Worm (Caenorhabditis elegans) whole organism, late embryonic: ENCODE results near the gene gad-2.
"Not testable (repeated sequence)": the region's sequence is repeated elsewhere in the genome, so short reads cannot be mapped to it uniquely, and the experiment has no call there.

Experiments
- C38D4.7 ChIP-seq: fragments of 200-800 bp; sonication (Bioruptor generic); optimal IDR thresholded peaks from 2 replicates; lab custom pipeline; 2018; ENCODE audit warnings: mild to moderate bottlenecking, missing genetic modification characterization, moderate library complexity, missing compliant biosample characterization
- F13H6.1 ChIP-seq: sonication (generic microtip); optimal IDR thresholded peaks from 2 replicates; lab custom pipeline; 2016; ENCODE audit warnings: missing genetic modification characterization, missing compliant biosample characterization
- ama-1 ChIP-seq: fragments of 150-350 bp; optimal IDR thresholded peaks from 2 replicates; lab custom pipeline; 2014
- ceh-18 ChIP-seq: sonication (generic microtip); optimal IDR thresholded peaks from 2 replicates; lab custom pipeline; 2016; ENCODE audit warnings: missing genetic modification characterization, missing compliant biosample characterization
- ceh-30 ChIP-seq: fragments of 150-350 bp; optimal IDR thresholded peaks from 2 replicates; lab custom pipeline; 2014; ENCODE audit warnings: missing biosample characterization, missing genetic modification characterization
- ceh-48 ChIP-seq: sonication (generic microtip); optimal IDR thresholded peaks from 2 replicates; lab custom pipeline; 2016; ENCODE audit warnings: missing genetic modification characterization, inconsistent platforms, missing compliant biosample characterization
- ceh-9 ChIP-seq: sonication (generic microtip); optimal IDR thresholded peaks from 2 replicates; lab custom pipeline; 2016; ENCODE audit warnings: mild to moderate bottlenecking, missing genetic modification characterization, inconsistent platforms, missing compliant biosample characterization
- elt-2 ChIP-seq: sonication (generic microtip); optimal IDR thresholded peaks from 2 replicates; lab custom pipeline; 2016; ENCODE audit warnings: missing genetic modification reagents, missing genetic modification characterization, missing compliant biosample characterization
- elt-4 ChIP-seq: sonication (generic microtip); optimal IDR thresholded peaks from 2 replicates; lab custom pipeline; 2016; ENCODE audit warnings: missing genetic modification characterization, missing compliant biosample characterization
- fax-1 ChIP-seq: sonication (generic microtip); optimal IDR thresholded peaks from 2 replicates; lab custom pipeline; 2016; ENCODE audit warnings: missing genotype, missing genetic modification characterization, missing compliant biosample characterization
- fkh-6 ChIP-seq: sonication (generic microtip); optimal IDR thresholded peaks from 2 replicates; lab custom pipeline; 2016; ENCODE audit warnings: missing genetic modification characterization, missing compliant biosample characterization
- hlh-15 ChIP-seq: sonication (generic microtip); optimal IDR thresholded peaks from 2 replicates; lab custom pipeline; 2016; ENCODE audit warnings: missing genetic modification characterization, missing compliant biosample characterization
- hlh-30 ChIP-seq: sonication (generic microtip); optimal IDR thresholded peaks from 2 replicates; lab custom pipeline; 2017; ENCODE audit warnings: antibody characterized with exemption, missing genetic modification characterization, missing compliant biosample characterization; ENCODE audit not compliant: insufficient read depth
- hlh-6 ChIP-seq: sonication (generic microtip); optimal IDR thresholded peaks from 2 replicates; lab custom pipeline; 2016; ENCODE audit warnings: missing genotype, missing genetic modification characterization, missing compliant biosample characterization
- hlh-8 ChIP-seq: sonication (generic microtip); optimal IDR thresholded peaks from 2 replicates; lab custom pipeline; 2016; ENCODE audit warnings: missing genotype, missing genetic modification characterization, missing compliant biosample characterization
- lim-6 ChIP-seq: sonication (generic microtip); optimal IDR thresholded peaks from 2 replicates; lab custom pipeline; 2016; ENCODE audit warnings: missing genetic modification characterization, missing compliant biosample characterization
- mec-3 ChIP-seq: sonication (generic microtip); optimal IDR thresholded peaks from 2 replicates; lab custom pipeline; 2016; ENCODE audit warnings: borderline replicate concordance, missing genetic modification characterization, missing compliant biosample characterization
- nfya-1 ChIP-seq: sonication (generic microtip); optimal IDR thresholded peaks from 2 replicates; lab custom pipeline; 2017; ENCODE audit warnings: missing genetic modification characterization, mild to moderate bottlenecking, missing compliant biosample characterization, antibody characterized with exemption, moderate library complexity
- odd-2 ChIP-seq: sonication (generic microtip); optimal IDR thresholded peaks from 2 replicates; lab custom pipeline; 2017; ENCODE audit warnings: antibody characterized with exemption, mild to moderate bottlenecking, missing genetic modification characterization, missing compliant biosample characterization
- pag-3 ChIP-seq: sonication (generic microtip); optimal IDR thresholded peaks from 2 replicates; lab custom pipeline; 2016; ENCODE audit warnings: missing compliant biosample characterization, missing genetic modification characterization, borderline replicate concordance
- pha-2 ChIP-seq: sonication (generic microtip); optimal IDR thresholded peaks from 2 replicates; lab custom pipeline; 2017; ENCODE audit warnings: mild to moderate bottlenecking, missing genetic modification characterization, missing compliant biosample characterization
- pha-4 ChIP-seq: fragments of 150-350 bp; optimal IDR thresholded peaks from 2 replicates; lab custom pipeline; 2018; ENCODE audit warnings: missing biosample characterization, missing genetic modification reagents, missing genetic modification characterization
- pqm-1 ChIP-seq: sonication (generic microtip); optimal IDR thresholded peaks from 2 replicates; lab custom pipeline; 2016; ENCODE audit warnings: missing genetic modification characterization, missing compliant biosample characterization
- pros-1 ChIP-seq: fragments of 150-350 bp; optimal IDR thresholded peaks from 2 replicates; lab custom pipeline; 2014; ENCODE audit warnings: missing biosample characterization, missing genetic modification reagents, missing genetic modification characterization
- sox-2 ChIP-seq: fragments of 200-800 bp; sonication (Bioruptor generic); IDR thresholded peaks from 2 replicates; pipeline ENCODE4 v1.3.6; 2022; ENCODE audit warnings: missing genetic modification reagents, missing genetic modification characterization, missing compliant biosample characterization
- syd-9 ChIP-seq: sonication (generic microtip); optimal IDR thresholded peaks from 2 replicates; lab custom pipeline; 2016; ENCODE audit warnings: mild to moderate bottlenecking, missing genetic modification characterization, moderate library complexity, missing compliant biosample characterization
- tbx-2 ChIP-seq: sonication (generic microtip); optimal IDR thresholded peaks from 2 replicates; lab custom pipeline; 2016; ENCODE audit warnings: missing genetic modification characterization, missing compliant biosample characterization
- ttx-3 ChIP-seq: sonication (generic microtip); optimal IDR thresholded peaks from 2 replicates; lab custom pipeline; 2016; ENCODE audit warnings: missing genetic modification reagents, missing genetic modification characterization, missing compliant biosample characterization
- unc-42 ChIP-seq: sonication (generic microtip); optimal IDR thresholded peaks from 2 replicates; lab custom pipeline; 2016; ENCODE audit warnings: missing genotype, missing genetic modification characterization, missing compliant biosample characterization
- unc-55 ChIP-seq: sonication (generic microtip); optimal IDR thresholded peaks from 2 replicates; lab custom pipeline; 2017; ENCODE audit warnings: missing biosample characterization, missing genetic modification reagents, missing genetic modification characterization
- unc-86 ChIP-seq: sonication (generic microtip); optimal IDR thresholded peaks from 2 replicates; lab custom pipeline; 2016; ENCODE audit warnings: missing genetic modification characterization, missing compliant biosample characterization

Gene gad-2

DNA sequence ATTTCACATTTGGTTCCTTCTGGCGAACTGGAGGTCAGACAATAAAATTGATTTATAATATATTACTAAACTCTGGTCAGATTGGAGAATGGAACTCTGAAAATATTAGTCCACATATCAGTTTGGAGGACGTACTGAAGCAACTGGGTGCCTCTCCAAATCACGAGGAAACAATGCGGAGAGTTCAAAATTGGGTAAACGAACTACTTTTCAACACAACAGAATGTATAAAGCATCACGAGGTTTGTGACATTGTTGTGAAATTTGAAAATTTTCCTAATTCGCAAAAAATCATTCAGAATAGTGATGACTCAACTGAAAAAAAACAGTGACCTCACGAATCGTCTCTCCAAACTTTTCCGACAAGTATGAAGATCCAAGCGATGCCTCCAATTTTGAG lies at the start of gene gad-2:
gad-2 (plus strand) TSS at position 301 of the 400 bp plus-strand sequence.
- TF ChIP-seq unc-86 (tag; lab: Kevin White, UChicago) (no peak), hlh-15 (tag; lab: Kevin White, UChicago) (no peak), F13H6.1 (no peak)

DNA sequence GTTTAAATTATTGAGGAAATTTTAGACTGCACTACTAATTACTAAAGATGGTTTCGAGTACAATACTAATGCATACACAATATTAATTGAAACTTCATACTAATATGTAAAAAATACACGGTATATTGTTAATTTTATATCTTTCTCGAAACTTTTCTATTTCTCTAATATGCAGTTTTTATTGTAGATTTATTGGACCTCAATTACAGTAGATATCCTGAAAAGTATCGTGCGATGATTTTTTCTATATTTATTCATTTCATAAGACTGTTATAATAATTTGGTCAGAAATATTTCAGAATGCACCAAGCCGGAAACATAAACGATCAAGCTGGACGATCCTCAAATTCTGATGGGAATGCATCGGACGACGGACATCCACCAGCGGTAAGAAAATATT lies 49.5 kb upstream of the gad-2 start, which contains the start of gene C07D8.5:
C07D8.5 (plus strand) TSS at position 301 of the 400 bp plus-strand sequence.
- no peak for TF ChIP-seq lim-6
- TF ChIP-seq hlh-6 = no peak
- TF ChIP-seq nfya-1 (tag; lab: Kevin White, UChicago) = no peak
- TF ChIP-seq ceh-30 (tag; lab: Kevin White, UChicago) = no peak
- no peak for TF ChIP-seq pros-1
- TF ChIP-seq pqm-1 (tag; lab: Kevin White, UChicago) = no peak
- no peak for TF ChIP-seq pha-2 (tag; lab: Kevin White, UChicago)
- TF ChIP-seq odd-2 = no peak
- no peak for TF ChIP-seq fax-1 (tag; lab: Kevin White, UChicago)
- TF ChIP-seq ceh-9 (tag; lab: Kevin White, UChicago) = no peak
- TF ChIP-seq elt-4 (tag; lab: Kevin White, UChicago) = no peak
- TF ChIP-seq hlh-30 (tag; lab: Kevin White, UChicago) = no peak

DNA sequence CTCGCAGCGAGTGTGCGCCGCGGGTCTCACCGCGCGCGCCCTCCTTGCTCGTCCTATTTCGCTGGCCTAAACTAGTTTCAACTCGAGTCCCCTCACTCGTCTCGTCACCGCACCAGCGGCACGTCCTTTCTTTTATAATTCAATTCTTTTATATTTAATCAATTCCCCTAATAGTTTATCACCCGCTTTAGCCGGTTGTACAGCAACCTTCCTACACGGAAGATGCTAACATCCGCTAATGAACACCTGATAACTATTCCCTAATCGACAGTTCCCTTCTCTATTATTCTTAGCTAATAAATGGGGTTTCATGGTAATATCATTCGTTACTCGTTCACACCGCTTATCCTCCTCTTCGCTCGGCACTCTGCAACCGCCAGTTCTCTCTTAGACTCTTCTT lies 28.0 kb upstream of the gad-2 start, which contains the start of gene C56G3.2:
C56G3.2 (plus strand) TSS at position 301 of the 400 bp plus-strand sequence.
- TF ChIP-seq unc-55 (GFP tag; lab: Kevin White, UChicago); mec-3 (tag; lab: Kevin White, UChicago); ama-1 (lab: Kevin White, UChicago): not testable (repeated sequence)

DNA sequence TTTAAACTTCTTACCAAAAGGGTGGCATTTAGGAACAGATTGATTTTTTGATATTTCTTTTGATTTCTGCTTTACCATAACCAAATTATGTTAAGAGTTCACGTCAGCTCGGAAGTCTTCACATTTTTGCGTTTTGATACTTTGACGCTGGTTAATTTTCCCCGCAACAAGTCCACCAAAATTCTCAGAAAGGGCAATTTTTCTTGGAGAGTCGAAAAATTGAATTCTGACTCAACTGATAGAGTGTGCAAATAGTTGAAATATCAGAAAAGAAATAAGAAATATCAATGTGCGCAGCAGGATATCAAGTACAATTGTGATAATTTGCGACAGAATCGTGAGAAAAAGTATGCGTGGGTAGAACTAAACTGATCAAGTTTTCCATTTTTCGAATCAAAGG lies 23.5 kb upstream of the gad-2 start:
- no peak for TF ChIP-seq ttx-3 (tag; lab: Kevin White, UChicago)
- TF ChIP-seq ceh-48 (tag; lab: Kevin White, UChicago) = no peak
- TF ChIP-seq elt-2 = no peak
- no peak for TF ChIP-seq hlh-8 (tag; lab: Kevin White, UChicago)
- no peak for TF ChIP-seq pros-1
- no peak for TF ChIP-seq pag-3 (tag; lab: Kevin White, UChicago)

DNA sequence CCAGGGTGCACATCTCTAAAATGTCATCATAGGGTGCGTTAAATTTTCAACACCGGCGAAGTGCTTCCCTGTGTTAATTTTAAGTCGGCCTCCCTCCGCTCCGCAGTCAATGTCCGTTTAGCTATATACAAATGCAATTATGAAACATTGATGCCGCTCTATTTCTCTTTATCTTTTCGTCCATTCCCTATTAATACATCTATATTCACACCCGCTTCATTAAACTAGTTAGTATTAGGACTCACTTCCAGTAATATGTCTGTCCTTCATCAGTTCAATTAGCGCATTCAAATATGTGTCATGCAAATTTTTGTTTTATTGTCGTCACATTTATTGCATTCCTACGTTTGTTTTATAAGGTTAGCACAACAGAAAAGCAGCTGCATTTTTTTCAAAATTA lies 21.3 kb upstream of the gad-2 start:
- TF ChIP-seq pha-4 (tag; lab: Kevin White, UChicago) (no peak), unc-42 (tag; lab: Kevin White, UChicago) (peak; percentile 68), sox-2 (no peak), tbx-2 (no peak), pag-3 (tag; lab: Kevin White, UChicago) (no peak), syd-9 (tag; lab: Kevin White, UChicago) (no peak), C38D4.7 (no peak)

DNA sequence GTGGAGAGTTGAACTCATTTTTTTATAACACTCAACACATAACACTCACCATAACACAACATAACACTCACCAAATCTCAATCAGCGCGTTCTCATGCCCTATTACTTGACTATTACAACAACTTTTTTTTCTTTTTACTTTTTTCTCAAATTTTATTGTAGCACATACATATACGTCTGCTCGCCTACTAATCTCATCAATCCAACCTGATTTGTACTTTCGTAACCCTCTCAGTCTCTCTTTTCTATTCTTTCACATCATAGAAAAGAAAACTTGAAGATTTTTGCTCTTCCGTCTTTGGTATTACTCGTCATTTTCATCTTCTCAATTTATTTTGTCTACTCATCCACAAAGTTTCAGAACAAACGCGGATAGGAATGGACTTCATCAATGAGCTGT lies 16.3 kb upstream of the gad-2 start, which contains the start of gene npr-8:
npr-8 (plus strand) TSS at position 362 of the 400 bp plus-strand sequence.
- TF ChIP-seq fkh-6 (tag; lab: Kevin White, UChicago) (no peak), unc-42 (tag; lab: Kevin White, UChicago) (peak; percentile 5)

DNA sequence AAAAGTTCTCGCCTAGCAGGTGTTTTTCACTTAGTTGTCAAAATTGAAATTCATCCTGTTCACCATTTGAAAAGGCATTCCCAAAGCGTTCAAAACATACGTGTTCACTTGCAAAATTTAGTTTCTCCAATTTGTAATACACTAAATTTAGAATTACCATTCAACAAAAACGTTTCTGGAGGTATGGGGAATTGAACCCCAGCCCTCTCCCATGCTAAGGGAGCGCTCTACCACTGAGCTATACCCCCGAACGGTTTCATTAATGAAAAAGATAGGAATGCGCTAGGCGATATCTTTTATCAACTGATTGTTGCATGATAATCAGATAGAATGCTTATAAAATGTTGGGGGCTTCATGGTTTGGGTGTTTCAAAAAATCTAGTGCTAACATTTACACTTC lies 14.7 kb upstream of the gad-2 start:
- TF ChIP-seq ceh-18 (tag; lab: Kevin White, UChicago) = no peak
- no peak for TF ChIP-seq fax-1 (tag; lab: Kevin White, UChicago)
